Worm (Caenorhabditis elegans) whole organism, L1 larva: ENCODE results near the gene gcsh-1.
"Not testable (repeated sequence)": the region's sequence is repeated elsewhere in the genome, so short reads cannot be mapped to it uniquely, and the experiment has no call there.

ENCODE experiments used
- C04F5.9 ChIP-seq: sonication (generic microtip); optimal IDR thresholded peaks from 2 replicates; lab custom pipeline; 2016; ENCODE audit warnings: missing genetic modification characterization, missing compliant biosample characterization
- F16B12.6 ChIP-seq: fragments of 150-350 bp; optimal IDR thresholded peaks from 2 replicates; lab custom pipeline; 2014; ENCODE audit warnings: missing biosample characterization, missing genetic modification characterization
- aha-1 ChIP-seq: fragments of 150-350 bp; optimal IDR thresholded peaks from 2 replicates; lab custom pipeline; 2014; ENCODE audit warnings: missing biosample characterization, missing genetic modification characterization
- alr-1 ChIP-seq: fragments of 200-800 bp; sonication (Bioruptor generic); optimal IDR thresholded peaks from 2 replicates; lab custom pipeline; 2018; ENCODE audit warnings: borderline replicate concordance, mild to moderate bottlenecking, missing genetic modification characterization, missing compliant biosample characterization
- blmp-1 ChIP-seq: fragments of 150-350 bp; optimal IDR thresholded peaks from 2 replicates; lab custom pipeline; 2014; ENCODE audit warnings: missing biosample characterization, missing genetic modification characterization
- ceh-88 ChIP-seq: fragments of 200-800 bp; sonication (Bioruptor generic); IDR thresholded peaks from 2 replicates; pipeline ENCODE4 v1.3.6; 2022; ENCODE audit warnings: missing genetic modification characterization, missing compliant biosample characterization
- ceh-90 ChIP-seq: sonication (generic microtip); optimal IDR thresholded peaks from 2 replicates; lab custom pipeline; 2016; ENCODE audit warnings: missing genetic modification characterization, missing compliant biosample characterization
- dsc-1 ChIP-seq: sonication (generic microtip); optimal IDR thresholded peaks from 2 replicates; lab custom pipeline; 2016; ENCODE audit warnings: mild to moderate bottlenecking, missing genetic modification characterization, missing compliant biosample characterization
- efl-1 ChIP-seq, 4 experiments: fragments of 150-350 bp; optimal IDR thresholded peaks in 3 of 4; peaks in 1 of 4; 1 replicate in 1 of 4; 2 replicates in 3 of 4; lab custom pipeline; 2014; ENCODE audit warnings: missing biosample characterization in 2 of 4, missing genetic modification characterization in 2 of 4, missing genetic modification reagents in 2 of 4
- efl-3 ChIP-seq: fragments of 200-800 bp; sonication (Bioruptor generic); optimal IDR thresholded peaks from 2 replicates; lab custom pipeline; 2018; ENCODE audit warnings: mild to moderate bottlenecking, missing genetic modification characterization, missing compliant biosample characterization
- elt-2 ChIP-seq: sonication (generic microtip); optimal IDR thresholded peaks from 2 replicates; lab custom pipeline; 2016; ENCODE audit warnings: missing genetic modification characterization, mild to moderate bottlenecking, inconsistent platforms, missing compliant biosample characterization, missing genetic modification reagents
- elt-3 ChIP-seq, 6 experiments: fragments of 150-350 bp in 1 of 6; sonication (generic microtip); optimal IDR thresholded peaks; 2 replicates each; lab custom pipeline; 2017 to 2018; ENCODE audit warnings: missing biosample characterization in 6 of 6, missing genetic modification characterization in 6 of 6, inconsistent platforms in 1 of 6
- ets-5 ChIP-seq: fragments of 200-800 bp; sonication (Bioruptor generic); IDR thresholded peaks from 2 replicates; pipeline ENCODE4 v1.3.6; 2022; ENCODE audit warnings: missing genetic modification characterization, missing compliant biosample characterization
- fkh-10 ChIP-seq: sonication (generic microtip); optimal IDR thresholded peaks from 2 replicates; lab custom pipeline; 2017; ENCODE audit warnings: missing biosample characterization, missing genetic modification reagents, missing genetic modification characterization
- grh-1 ChIP-seq: fragments of 200-800 bp; sonication (Bioruptor generic); IDR thresholded peaks from 2 replicates; pipeline ENCODE4 v1.3.6; 2022; ENCODE audit warnings: missing genetic modification reagents, missing genetic modification characterization, missing compliant biosample characterization
- hlh-17 ChIP-seq: fragments of 200-800 bp; sonication (Bioruptor generic); optimal IDR thresholded peaks from 2 replicates; lab custom pipeline; 2018; ENCODE audit warnings: missing genetic modification characterization, mild to moderate bottlenecking, missing compliant biosample characterization, moderate library complexity, borderline replicate concordance
- hpl-2 ChIP-seq: fragments of 150-350 bp; optimal IDR thresholded peaks from 2 replicates; lab custom pipeline; 2014; ENCODE audit warnings: missing biosample characterization, missing genetic modification reagents, missing genetic modification characterization
- isw-1 ChIP-seq: fragments of 200-800 bp; sonication (Bioruptor generic); IDR thresholded peaks from 2 replicates; pipeline ENCODE4 v1.3.6; 2022; ENCODE audit warnings: missing genetic modification characterization, missing compliant biosample characterization
- jun-1 ChIP-seq: fragments of 150-350 bp; optimal IDR thresholded peaks from 2 replicates; lab custom pipeline; 2014; ENCODE audit warnings: missing biosample characterization, missing genetic modification reagents, missing genetic modification characterization
- lin-13 ChIP-seq: fragments of 150-350 bp; optimal IDR thresholded peaks from 2 replicates; lab custom pipeline; 2014; ENCODE audit warnings: missing biosample characterization, missing genetic modification reagents, missing genetic modification characterization
- lin-14 ChIP-seq: fragments of 200-800 bp; sonication (Bioruptor generic); optimal IDR thresholded peaks from 2 replicates; lab custom pipeline; 2018; ENCODE audit warnings: mild to moderate bottlenecking, missing genetic modification characterization, moderate library complexity, missing compliant biosample characterization
- lin-15B ChIP-seq: fragments of 150-350 bp; sonication (generic microtip); optimal IDR thresholded peaks from 3 replicates; lab custom pipeline; 2014; ENCODE audit warnings: missing biosample characterization, missing genetic modification characterization
- lin-39 ChIP-seq: fragments of 150-350 bp; optimal IDR thresholded peaks from 2 replicates; lab custom pipeline; 2014; ENCODE audit warnings: missing biosample characterization, missing genetic modification reagents, missing genetic modification characterization
- lsy-2 ChIP-seq, 2 experiments: fragments of 150-350 bp; optimal IDR thresholded peaks; 2 replicates each; lab custom pipeline; 2014; ENCODE audit warnings: missing biosample characterization in 2 of 2, missing genetic modification characterization in 2 of 2
- mab-9 ChIP-seq: fragments of 200-800 bp; sonication (Bioruptor generic); IDR thresholded peaks from 2 replicates; pipeline ENCODE4 v1.3.6; 2022; ENCODE audit warnings: missing genetic modification reagents, missing genetic modification characterization, missing compliant biosample characterization
- mep-1 ChIP-seq: fragments of 150-350 bp; optimal IDR thresholded peaks from 2 replicates; lab custom pipeline; 2014; ENCODE audit warnings: missing biosample characterization, missing genetic modification characterization
- nhr-11 ChIP-seq: fragments of 150-350 bp; optimal IDR thresholded peaks from 2 replicates; lab custom pipeline; 2014; ENCODE audit warnings: missing biosample characterization, missing genetic modification characterization
- nhr-12 ChIP-seq: sonication (generic microtip); optimal IDR thresholded peaks from 2 replicates; lab custom pipeline; 2017; ENCODE audit warnings: missing biosample characterization, missing genetic modification characterization
- nhr-19 ChIP-seq: fragments of 200-800 bp; sonication (Bioruptor generic); conservative IDR thresholded peaks from 2 replicates; pipeline ENCODE4 v1.3.6; 2022; ENCODE audit warnings: missing genetic modification characterization, missing compliant biosample characterization
- nhr-20 ChIP-seq: sonication (generic microtip); optimal IDR thresholded peaks from 2 replicates; lab custom pipeline; 2016; ENCODE audit warnings: mild to moderate bottlenecking, missing genetic modification characterization, missing compliant biosample characterization
- nhr-237 ChIP-seq: fragments of 150-350 bp; optimal IDR thresholded peaks from 2 replicates; lab custom pipeline; 2014; ENCODE audit warnings: missing biosample characterization, missing genetic modification characterization
- nhr-28 ChIP-seq: fragments of 150-350 bp; optimal IDR thresholded peaks from 2 replicates; lab custom pipeline; 2014; ENCODE audit warnings: missing biosample characterization, missing genetic modification characterization
- nhr-77 ChIP-seq: fragments of 150-350 bp; optimal IDR thresholded peaks from 2 replicates; lab custom pipeline; 2014; ENCODE audit warnings: missing biosample characterization, missing genetic modification characterization
- nhr-85 ChIP-seq: sonication (generic microtip); peaks from one replicate; lab custom pipeline; 2016; ENCODE audit warnings: missing genetic modification characterization, inconsistent platforms, missing compliant biosample characterization
- nhr-90 ChIP-seq: sonication (generic microtip); optimal IDR thresholded peaks from 2 replicates; lab custom pipeline; 2016; ENCODE audit warnings: mild to moderate bottlenecking, missing genetic modification characterization, missing compliant biosample characterization; ENCODE audit not compliant: poor library complexity
- pag-3 ChIP-seq: sonication (generic microtip); optimal IDR thresholded peaks from 2 replicates; lab custom pipeline; 2017; ENCODE audit warnings: missing genetic modification characterization, mild to moderate bottlenecking, missing compliant biosample characterization, antibody characterized with exemption, borderline replicate concordance; ENCODE audit not compliant: insufficient read depth
- pax-3 ChIP-seq: fragments of 200-800 bp; sonication (Bioruptor generic); optimal IDR thresholded peaks from 2 replicates; lab custom pipeline; 2018; ENCODE audit warnings: mild to moderate bottlenecking, missing genetic modification characterization, moderate library complexity, missing compliant biosample characterization
- pqm-1 ChIP-seq: sonication (generic microtip); optimal IDR thresholded peaks from 3 replicates; lab custom pipeline; 2017; ENCODE audit warnings: missing biosample characterization, missing genetic modification characterization
- rnt-1 ChIP-seq: sonication (generic microtip); optimal IDR thresholded peaks from 2 replicates; lab custom pipeline; 2016; ENCODE audit warnings: mild to moderate bottlenecking, missing genetic modification characterization, moderate library complexity, missing compliant biosample characterization
- sox-4 ChIP-seq: sonication (generic microtip); optimal IDR thresholded peaks from 2 replicates; lab custom pipeline; 2016; ENCODE audit warnings: missing genetic modification characterization, missing compliant biosample characterization
- sptf-1 ChIP-seq: fragments of 150-350 bp; optimal IDR thresholded peaks from 2 replicates; lab custom pipeline; 2014; ENCODE audit warnings: missing biosample characterization, missing genetic modification characterization
- unc-62 ChIP-seq: fragments of 150-350 bp; optimal IDR thresholded peaks from 2 replicates; lab custom pipeline; 2014; ENCODE audit warnings: missing biosample characterization, missing genetic modification reagents, missing genetic modification characterization
- xbp-1 ChIP-seq: sonication (generic microtip); optimal IDR thresholded peaks from 2 replicates; lab custom pipeline; 2016; ENCODE audit warnings: missing genetic modification characterization, missing compliant biosample characterization
- zag-1 ChIP-seq: fragments of 150-350 bp; optimal IDR thresholded peaks from 2 replicates; lab custom pipeline; 2014; ENCODE audit warnings: missing biosample characterization, missing genetic modification characterization

gcsh-1 gene

ce11 chrX:14528399-14528798 lies 13.5 kb upstream of the gcsh-1 start, which contains the start of gene nspc-19:
TSS of gene nspc-19 (plus strand) at chrX:14528699.
- not testable (repeated sequence) for TF ChIP-seq unc-62 (GFP tag; lab: Kevin White, UChicago); nhr-12 (tag; lab: Kevin White, UChicago); sptf-1 (tag; lab: Kevin White, UChicago)

DNA sequence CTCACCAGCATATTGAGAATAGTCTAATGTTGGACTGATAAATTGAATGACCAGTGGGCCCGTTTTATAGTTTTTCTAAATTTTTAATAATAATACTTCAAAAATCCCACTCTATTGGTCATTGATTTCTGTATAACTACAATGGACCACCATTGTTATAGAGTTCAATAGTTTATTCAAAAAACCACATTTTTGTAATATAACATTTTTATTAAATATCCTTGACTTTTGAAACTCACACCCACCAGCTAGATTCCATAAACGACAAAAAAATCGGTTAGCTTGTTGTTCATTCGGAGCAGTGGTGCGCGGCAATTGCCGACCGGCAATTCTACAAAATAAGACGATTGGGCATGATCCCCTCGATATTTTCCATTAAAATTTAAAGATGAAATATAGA lies 12.7 kb upstream of the gcsh-1 start, which contains the start of gene nspc-18:
nspc-18 (minus strand) TSS at position 101 of the 400 bp plus-strand sequence.
- no peak for TF ChIP-seq blmp-1 (tag; lab: Kevin White, UChicago)
- TF ChIP-seq efl-1 (optimal IDR thresholded peaks at IDR 0.05; lab: Kevin White, UChicago) = no peak
- TF ChIP-seq efl-1 (GFP tag; optimal IDR thresholded peaks at IDR 0.05 in 1 of 2; lab: Kevin White, UChicago) = peak in 1 of 2 experiments; percentile 1

ce11 chrX:14525325-14526305 lies 10.7 kb upstream of the gcsh-1 start:
- TF ChIP-seq nhr-20 (tag; lab: Kevin White, UChicago) (peak; percentile 98), efl-3 (peak; percentile 96), dsc-1 (peak; percentile 100), nhr-90 (tag; lab: Kevin White, UChicago) (peak; percentile 100), sox-4 (peak; percentile 98), unc-62 (GFP tag; lab: Kevin White, UChicago) (peak; percentile 77), lsy-2 (tag; optimal IDR thresholded peaks at IDR 0.05; lab: Kevin White, UChicago) (peak; percentile 95 to 96), xbp-1 (tag; lab: Kevin White, UChicago) (peak; percentile 96), mab-9 (peak; percentile 97), elt-2 (tag; lab: Kevin White, UChicago) (peak; percentile 89), aha-1 (tag; lab: Kevin White, UChicago) (peak; percentile 94), lin-39 (tag; lab: Kevin White, UChicago) (peak; percentile 100), ceh-90 (tag; lab: Kevin White, UChicago) (peak; percentile 32), lin-15B (tag; lab: Kevin White, UChicago) (peak; percentile 34), fkh-10 (GFP tag; lab: Kevin White, UChicago) (peak; percentile 100), pag-3 (tag; lab: Kevin White, UChicago) (peak; percentile 60), mep-1 (tag; lab: Kevin White, UChicago) (peak; percentile 100), C04F5.9 (tag; lab: Kevin White, UChicago) (peak; percentile 91), jun-1 (tag; lab: Kevin White, UChicago) (peak; percentile 100), lin-13 (GFP tag; lab: Kevin White, UChicago) (peak; percentile 94), nhr-19 (GFP tag; lab: Robert Waterston, UW) (peak; percentile 98), nhr-11 (tag; lab: Kevin White, UChicago) (peak; percentile 98), alr-1 (tag; lab: Kevin White, UChicago) (no peak), nhr-85 (tag; lab: Kevin White, UChicago) (peak; percentile 99), ceh-88 (GFP tag; lab: Robert Waterston, UW) (peak; percentile 97), nhr-28 (tag; lab: Kevin White, UChicago) (peak; percentile 29), elt-3 (tag; optimal IDR thresholded peaks at IDR 0.05; lab: Kevin White, UChicago) (peak; percentile 50 to 99 (median 88)), lin-14 (GFP tag; lab: Kevin White, UChicago) (peak; percentile 99), hlh-17 (GFP tag; lab: Kevin White, UChicago) (no peak), isw-1 (GFP tag; lab: Robert Waterston, UW) (peak; percentile 92), nhr-237 (tag; lab: Kevin White, UChicago) (peak; percentile 99), pax-3 (tag; lab: Kevin White, UChicago) (peak; percentile 94), grh-1 (GFP tag; lab: Robert Waterston, UW) (peak; percentile 97), pqm-1 (tag; lab: Kevin White, UChicago) (peak; percentile 98), rnt-1 (tag; lab: Kevin White, UChicago) (peak; percentile 99), hpl-2 (GFP tag; lab: Kevin White, UChicago) (peak; percentile 97), F16B12.6 (tag; lab: Kevin White, UChicago) (peak; percentile 58), nhr-77 (tag; lab: Kevin White, UChicago) (peak; percentile 99), efl-1 (optimal IDR thresholded peaks at IDR 0.05; lab: Kevin White, UChicago) (peak; percentile 86 to 90), efl-1 (GFP tag; optimal IDR thresholded peaks at IDR 0.05 in 1 of 2; lab: Kevin White, UChicago) (peak; percentile 56 to 96), zag-1 (peak; percentile 98), sptf-1 (tag; lab: Kevin White, UChicago) (no peak), ets-5 (GFP tag; lab: Robert Waterston, UW) (no peak)
